Worm (Caenorhabditis elegans) whole organism, L1 larva: ENCODE measurements around the gene K02D3.2.

Source experiments
- C04F5.9 ChIP-seq: sonication (generic microtip); optimal IDR thresholded peaks from 2 replicates; lab custom pipeline; 2016; ENCODE audit warnings: missing genetic modification characterization, missing compliant biosample characterization
- C34B4.2 ChIP-seq: sonication (generic microtip); optimal IDR thresholded peaks from 2 replicates; lab custom pipeline; 2017; ENCODE audit warnings: mild to moderate bottlenecking, missing genetic modification characterization, missing compliant biosample characterization
- F16B12.6 ChIP-seq: fragments of 150-350 bp; optimal IDR thresholded peaks from 2 replicates; lab custom pipeline; 2014; ENCODE audit warnings: missing biosample characterization, missing genetic modification characterization
- Y116A8C.19 ChIP-seq: sonication (generic microtip); optimal IDR thresholded peaks from 2 replicates; lab custom pipeline; 2016; ENCODE audit warnings: missing compliant biosample characterization, missing genetic modification characterization, borderline replicate concordance
- aly-2 ChIP-seq: fragments of 150-350 bp; optimal IDR thresholded peaks from 2 replicates; lab custom pipeline; 2014; ENCODE audit warnings: missing biosample characterization, missing genetic modification characterization
- ama-1 ChIP-seq: fragments of 150-350 bp; optimal IDR thresholded peaks from 2 replicates; lab custom pipeline; 2014
- blmp-1 ChIP-seq: fragments of 150-350 bp; optimal IDR thresholded peaks from 2 replicates; lab custom pipeline; 2014; ENCODE audit warnings: missing biosample characterization, missing genetic modification characterization
- ceh-8 ChIP-seq: fragments of 200-800 bp; sonication (Bioruptor generic); optimal IDR thresholded peaks from 2 replicates; lab custom pipeline; 2018; ENCODE audit warnings: mild to moderate bottlenecking, missing genetic modification characterization, moderate library complexity, missing compliant biosample characterization
- ceh-82 ChIP-seq, 3 experiments: fragments of 150-350 bp in 1 of 3; sonication (generic microtip) in 2 of 3; optimal IDR thresholded peaks; 2 replicates each; lab custom pipeline; 2014 to 2017; ENCODE audit warnings: missing biosample characterization in 3 of 3, missing genetic modification characterization in 3 of 3
- dsc-1 ChIP-seq: sonication (generic microtip); optimal IDR thresholded peaks from 2 replicates; lab custom pipeline; 2016; ENCODE audit warnings: mild to moderate bottlenecking, missing genetic modification characterization, missing compliant biosample characterization
- efl-1 ChIP-seq, 4 experiments: fragments of 150-350 bp; optimal IDR thresholded peaks in 3 of 4; peaks in 1 of 4; 1 replicate in 1 of 4; 2 replicates in 3 of 4; lab custom pipeline; 2014; ENCODE audit warnings: missing biosample characterization in 2 of 4, missing genetic modification characterization in 2 of 4, missing genetic modification reagents in 2 of 4
- elt-2 ChIP-seq: sonication (generic microtip); optimal IDR thresholded peaks from 2 replicates; lab custom pipeline; 2016; ENCODE audit warnings: missing genetic modification characterization, mild to moderate bottlenecking, inconsistent platforms, missing compliant biosample characterization, missing genetic modification reagents
- elt-3 ChIP-seq, 6 experiments: fragments of 150-350 bp in 1 of 6; sonication (generic microtip); optimal IDR thresholded peaks; 2 replicates each; lab custom pipeline; 2017 to 2018; ENCODE audit warnings: missing biosample characterization in 6 of 6, missing genetic modification characterization in 6 of 6, inconsistent platforms in 1 of 6
- ets-5 ChIP-seq: fragments of 200-800 bp; sonication (Bioruptor generic); IDR thresholded peaks from 2 replicates; pipeline ENCODE4 v1.3.6; 2022; ENCODE audit warnings: missing genetic modification characterization, missing compliant biosample characterization
- fkh-8 ChIP-seq: sonication (generic microtip); optimal IDR thresholded peaks from 2 replicates; lab custom pipeline; 2016; ENCODE audit warnings: mild to moderate bottlenecking, missing genetic modification characterization, missing compliant biosample characterization
- grh-1 ChIP-seq: fragments of 200-800 bp; sonication (Bioruptor generic); IDR thresholded peaks from 2 replicates; pipeline ENCODE4 v1.3.6; 2022; ENCODE audit warnings: missing genetic modification reagents, missing genetic modification characterization, missing compliant biosample characterization
- hlh-4 ChIP-seq: sonication (generic microtip); optimal IDR thresholded peaks from 2 replicates; lab custom pipeline; 2016; ENCODE audit warnings: mild to moderate bottlenecking, missing genetic modification characterization, missing compliant biosample characterization
- hpl-2 ChIP-seq: fragments of 150-350 bp; optimal IDR thresholded peaks from 2 replicates; lab custom pipeline; 2014; ENCODE audit warnings: missing biosample characterization, missing genetic modification reagents, missing genetic modification characterization
- irx-1 ChIP-seq: sonication (generic microtip); optimal IDR thresholded peaks from 2 replicates; lab custom pipeline; 2016; ENCODE audit warnings: missing genetic modification characterization, missing compliant biosample characterization
- lin-13 ChIP-seq: fragments of 150-350 bp; optimal IDR thresholded peaks from 2 replicates; lab custom pipeline; 2014; ENCODE audit warnings: missing biosample characterization, missing genetic modification reagents, missing genetic modification characterization
- lin-14 ChIP-seq: fragments of 200-800 bp; sonication (Bioruptor generic); optimal IDR thresholded peaks from 2 replicates; lab custom pipeline; 2018; ENCODE audit warnings: mild to moderate bottlenecking, missing genetic modification characterization, moderate library complexity, missing compliant biosample characterization
- lin-35 ChIP-seq, 2 experiments: fragments of 150-350 bp; optimal IDR thresholded peaks; 2 replicates each; lab custom pipeline; 2014; ENCODE audit warnings: missing biosample characterization in 2 of 2, missing genetic modification characterization in 2 of 2, missing genetic modification reagents in 2 of 2
- lin-39 ChIP-seq: fragments of 150-350 bp; optimal IDR thresholded peaks from 2 replicates; lab custom pipeline; 2014; ENCODE audit warnings: missing biosample characterization, missing genetic modification reagents, missing genetic modification characterization
- lir-3 ChIP-seq: sonication (generic microtip); optimal IDR thresholded peaks from 2 replicates; lab custom pipeline; 2016; ENCODE audit warnings: mild to moderate bottlenecking, missing genetic modification characterization, moderate library complexity, missing compliant biosample characterization; ENCODE audit not compliant: poor library complexity
- lsy-2 ChIP-seq, 2 experiments: fragments of 150-350 bp; optimal IDR thresholded peaks; 2 replicates each; lab custom pipeline; 2014; ENCODE audit warnings: missing biosample characterization in 2 of 2, missing genetic modification characterization in 2 of 2
- mab-9 ChIP-seq: fragments of 200-800 bp; sonication (Bioruptor generic); IDR thresholded peaks from 2 replicates; pipeline ENCODE4 v1.3.6; 2022; ENCODE audit warnings: missing genetic modification reagents, missing genetic modification characterization, missing compliant biosample characterization
- mdl-1 ChIP-seq, 2 experiments: fragments of 150-350 bp; optimal IDR thresholded peaks; 2 replicates each; lab custom pipeline; 2014 to 2017; ENCODE audit warnings: missing biosample characterization in 2 of 2, missing genetic modification characterization in 2 of 2, inconsistent platforms in 1 of 2
- nhr-19 ChIP-seq: fragments of 200-800 bp; sonication (Bioruptor generic); conservative IDR thresholded peaks from 2 replicates; pipeline ENCODE4 v1.3.6; 2022; ENCODE audit warnings: missing genetic modification characterization, missing compliant biosample characterization
- nhr-20 ChIP-seq: sonication (generic microtip); optimal IDR thresholded peaks from 2 replicates; lab custom pipeline; 2016; ENCODE audit warnings: mild to moderate bottlenecking, missing genetic modification characterization, missing compliant biosample characterization
- nhr-237 ChIP-seq: fragments of 150-350 bp; optimal IDR thresholded peaks from 2 replicates; lab custom pipeline; 2014; ENCODE audit warnings: missing biosample characterization, missing genetic modification characterization
- nhr-47 ChIP-seq: sonication (generic microtip); optimal IDR thresholded peaks from 2 replicates; lab custom pipeline; 2016; ENCODE audit warnings: mild to moderate bottlenecking, missing genetic modification characterization, moderate library complexity, missing compliant biosample characterization
- nhr-71 ChIP-seq: sonication (generic microtip); optimal IDR thresholded peaks from 2 replicates; lab custom pipeline; 2016; ENCODE audit warnings: mild to moderate bottlenecking, missing genetic modification characterization, moderate library complexity, missing compliant biosample characterization
- nhr-85 ChIP-seq: sonication (generic microtip); peaks from one replicate; lab custom pipeline; 2016; ENCODE audit warnings: missing genetic modification characterization, inconsistent platforms, missing compliant biosample characterization
- nhr-90 ChIP-seq: sonication (generic microtip); optimal IDR thresholded peaks from 2 replicates; lab custom pipeline; 2016; ENCODE audit warnings: mild to moderate bottlenecking, missing genetic modification characterization, missing compliant biosample characterization; ENCODE audit not compliant: poor library complexity
- pag-3 ChIP-seq: sonication (generic microtip); optimal IDR thresholded peaks from 2 replicates; lab custom pipeline; 2017; ENCODE audit warnings: missing genetic modification characterization, mild to moderate bottlenecking, missing compliant biosample characterization, antibody characterized with exemption, borderline replicate concordance; ENCODE audit not compliant: insufficient read depth
- rnt-1 ChIP-seq: sonication (generic microtip); optimal IDR thresholded peaks from 2 replicates; lab custom pipeline; 2016; ENCODE audit warnings: mild to moderate bottlenecking, missing genetic modification characterization, moderate library complexity, missing compliant biosample characterization
- snpc-4 ChIP-seq: fragments of 150-350 bp; optimal IDR thresholded peaks from 2 replicates; lab custom pipeline; 2014; ENCODE audit warnings: missing biosample characterization, missing genetic modification characterization
- snu-23 ChIP-seq: sonication (generic microtip); optimal IDR thresholded peaks from 2 replicates; lab custom pipeline; 2016; ENCODE audit warnings: missing genetic modification characterization, missing compliant biosample characterization
- sox-4 ChIP-seq: sonication (generic microtip); optimal IDR thresholded peaks from 2 replicates; lab custom pipeline; 2016; ENCODE audit warnings: missing genetic modification characterization, missing compliant biosample characterization
- unc-86 ChIP-seq: sonication (generic microtip); optimal IDR thresholded peaks from 2 replicates; lab custom pipeline; 2016; ENCODE audit warnings: missing genetic modification characterization, missing compliant biosample characterization
- zag-1 ChIP-seq: fragments of 150-350 bp; optimal IDR thresholded peaks from 2 replicates; lab custom pipeline; 2014; ENCODE audit warnings: missing biosample characterization, missing genetic modification characterization
- ztf-11 ChIP-seq, 2 experiments: sonication (generic microtip); optimal IDR thresholded peaks; 2 replicates each; lab custom pipeline; 2016 to 2017; ENCODE audit warnings: missing genetic modification characterization in 2 of 2, missing biosample characterization in 1 of 2, missing compliant biosample characterization in 1 of 2
- ztf-4 ChIP-seq: fragments of 150-350 bp; optimal IDR thresholded peaks from 2 replicates; lab custom pipeline; 2014; ENCODE audit warnings: missing biosample characterization, missing genetic modification characterization

Gene K02D3.2

ce11 chrX:13675444-13675843 lies 36.4 kb downstream of the K02D3.2 start (continued):
- TF ChIP-seq snu-23 (peak; percentile 36), blmp-1 (tag; lab: Kevin White, UChicago) (peak; percentile 59), nhr-237 (tag; lab: Kevin White, UChicago) (no peak), ceh-82 (tag; optimal IDR thresholded peaks at IDR 0.05; lab: Kevin White, UChicago) (peak in 1 of 3 experiments; percentile 30), nhr-47 (tag; lab: Kevin White, UChicago) (peak; percentile 17)

- TF ChIP-seq zag-1 (tag; lab: Kevin White, UChicago) (no peak), lin-14 (GFP tag; lab: Kevin White, UChicago) (peak; percentile 65), nhr-85 (tag; lab: Kevin White, UChicago) (peak; percentile 69), pag-3 (tag; lab: Kevin White, UChicago) (peak; percentile 63), fkh-8 (no peak), efl-1 (optimal IDR thresholded peaks at IDR 0.05; lab: Kevin White, UChicago) (no peak), efl-1 (GFP tag; optimal IDR thresholded peaks at IDR 0.05 in 1 of 2; lab: Kevin White, UChicago) (peak in 1 of 2 experiments; percentile 26), lin-35 (GFP tag; optimal IDR thresholded peaks at IDR 0.05; lab: Kevin White, UChicago) (peak in 1 of 2 experiments; percentile 38), snpc-4 (no peak), grh-1 (GFP tag; lab: Robert Waterston, UW) (no peak), nhr-47 (tag; lab: Kevin White, UChicago) (no peak), blmp-1 (tag; lab: Kevin White, UChicago) (peak; percentile 75), nhr-71 (tag; lab: Kevin White, UChicago) (peak; percentile 13), elt-2 (tag; lab: Kevin White, UChicago) (peak; percentile 24), aly-2 (tag; lab: Kevin White, UChicago) (no peak), elt-3 (tag; optimal IDR thresholded peaks at IDR 0.05; lab: Kevin White, UChicago) (peak in 2 of 6 experiments; percentile 4 to 63), snu-23 (peak; percentile 55), nhr-20 (peak; percentile 15), nhr-90 (peak; percentile 26), lsy-2 (tag; optimal IDR thresholded peaks at IDR 0.05; lab: Kevin White, UChicago) (peak in 1 of 2 experiments; percentile 27)
Measured at ce11 chrX:13672622-13673021, 39.2 kb downstream of the K02D3.2 start.

- TF ChIP-seq lin-14 (GFP tag; lab: Kevin White, UChicago) (peak; percentile 30), ztf-11 (tag; optimal IDR thresholded peaks at IDR 0.05; lab: Kevin White, UChicago) (peak in 1 of 2 experiments; percentile 23), irx-1 (tag; lab: Kevin White, UChicago) (no peak), rnt-1 (tag; lab: Kevin White, UChicago) (peak; percentile 34), blmp-1 (tag; lab: Kevin White, UChicago) (peak; percentile 66)
- TF ChIP-seq, all 84 proteins: peak for 4
Measured at ce11 chrX:13670966-13671365, 40.8 kb downstream of the K02D3.2 start.

ce11 chrX:13669641-13670040 lies 42.2 kb downstream of the K02D3.2 start:
- TF ChIP-seq nhr-71 (tag; lab: Kevin White, UChicago), result peak; percentile 53
- peak; percentile 51 for TF ChIP-seq snu-23
- TF ChIP-seq C04F5.9 (tag; lab: Kevin White, UChicago), result no peak
- TF ChIP-seq F16B12.6 (tag; lab: Kevin White, UChicago), result peak; percentile 82
- no peak for TF ChIP-seq elt-3 (tag; optimal IDR thresholded peaks at IDR 0.05; lab: Kevin White, UChicago)
- TF ChIP-seq hpl-2 (GFP tag; lab: Kevin White, UChicago), result no peak
- no peak for TF ChIP-seq ama-1 (lab: Kevin White, UChicago)
- peak; percentile 20 for TF ChIP-seq rnt-1 (tag; lab: Kevin White, UChicago)
- peak; percentile 14; the same call in 1 of the 2 replicates for TF ChIP-seq nhr-19 (GFP tag; lab: Robert Waterston, UW)
- no peak for TF ChIP-seq hlh-4 (tag; lab: Kevin White, UChicago)
- TF ChIP-seq C34B4.2 (tag; lab: Kevin White, UChicago), result no peak
- no peak for TF ChIP-seq ets-5
- no peak for TF ChIP-seq irx-1 (tag; lab: Kevin White, UChicago)
- no peak for TF ChIP-seq lin-13 (GFP tag; lab: Kevin White, UChicago)
- no peak for TF ChIP-seq lir-3 (tag; lab: Kevin White, UChicago)
- no peak for TF ChIP-seq mab-9
- TF ChIP-seq nhr-90, result peak; percentile 29
- peak in 1 of 2 experiments; percentile 29 for TF ChIP-seq mdl-1 (tag; optimal IDR thresholded peaks at IDR 0.05; lab: Kevin White, UChicago)
- no peak for TF ChIP-seq dsc-1 (tag; lab: Kevin White, UChicago)
- TF ChIP-seq elt-2 (tag; lab: Kevin White, UChicago), result peak; percentile 58
- TF ChIP-seq nhr-47 (tag; lab: Kevin White, UChicago), result peak; percentile 45
- no peak for TF ChIP-seq ceh-8 (GFP tag; lab: Kevin White, UChicago)
- no peak for TF ChIP-seq nhr-237 (tag; lab: Kevin White, UChicago)
- TF ChIP-seq lin-14 (GFP tag; lab: Kevin White, UChicago), result peak; percentile 69
- TF ChIP-seq sox-4, result no peak
- TF ChIP-seq ztf-4 (tag; lab: Kevin White, UChicago), result no peak
- no peak for TF ChIP-seq fkh-8
- no peak for TF ChIP-seq lin-39 (tag; lab: Kevin White, UChicago)
- TF ChIP-seq unc-86 (tag; lab: Kevin White, UChicago), result no peak
- TF ChIP-seq Y116A8C.19 (tag; lab: Kevin White, UChicago), result no peak
